Fruit fly (Drosophila melanogaster): Measurements from ENCODE around the gene Octbeta1R.

DNA sequence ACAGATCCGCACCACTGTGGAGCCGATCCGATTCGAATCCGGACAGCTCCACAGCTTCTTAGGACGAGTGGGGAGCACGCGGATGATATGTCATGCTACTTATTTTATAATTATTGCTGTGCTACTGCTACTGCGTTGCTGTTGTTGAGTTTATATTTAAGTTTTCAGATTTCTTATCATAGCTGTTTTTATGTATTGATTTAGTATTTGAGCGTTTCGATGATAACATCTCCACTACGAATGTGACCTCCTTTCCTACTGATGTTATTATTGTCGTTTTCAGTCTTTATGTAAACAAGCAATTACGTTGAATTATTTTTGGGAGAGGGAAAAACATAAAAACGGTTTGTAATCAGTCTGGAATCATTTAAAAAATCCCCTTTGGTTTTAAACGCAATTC, 41.0 kb upstream of the Octbeta1R start:
- TF ChIP-seq usp (GFP tag; optimal IDR thresholded peaks at IDR 0.05) (no peak), pan (optimal IDR thresholded peaks at IDR 0.05) (no peak), EcR (GFP tag; optimal IDR thresholded peaks at IDR 0.05) (no peak), psq (optimal IDR thresholded peaks at IDR 0.05) (no peak), Dll (optimal IDR thresholded peaks at IDR 0.05) (no peak), CG8478 (optimal IDR thresholded peaks at IDR 0.05) (no peak)
